Fruit fly (Drosophila melanogaster) whole organism: ENCODE measurements around the gene Past1.

ENCODE experiments used
- CG8478 ChIP-seq: fragments of >200 bp; optimal IDR thresholded peaks from 2 replicates; lab custom pipeline; 2018; ENCODE audit warnings: inconsistent platforms
- Dll ChIP-seq: fragments of >200 bp; optimal IDR thresholded peaks from 2 replicates; lab custom pipeline; 2017
- EcR ChIP-seq, 2 experiments: fragments of >200 bp; optimal IDR thresholded peaks; 2 replicates each; lab custom pipeline; 2017; ENCODE audit warnings: missing biosample characterization in 2 of 2, missing genetic modification characterization in 2 of 2, missing genetic modification reagents in 2 of 2
- pan ChIP-seq: fragments of >200 bp; optimal IDR thresholded peaks from 2 replicates; lab custom pipeline; 2017
- psq ChIP-seq: fragments of >200 bp; optimal IDR thresholded peaks from 2 replicates; lab custom pipeline; 2017
- usp ChIP-seq: fragments of >200 bp; optimal IDR thresholded peaks from 2 replicates; lab custom pipeline; 2017; ENCODE audit warnings: missing biosample characterization, missing genetic modification characterization, mixed read lengths

The Past1 gene

dm6 chr3R:12674041-12674623 is 23.0 kb upstream of the Past1 start, which contains the start of gene Gnmt:
TSS of gene Gnmt (plus strand) at chr3R:12674608.
- TF ChIP-seq EcR (GFP tag; optimal IDR thresholded peaks at IDR 0.05; lab: Kevin White, UChicago): no peak
- no peak for TF ChIP-seq pan (lab: Kevin White, UChicago)
- no peak for TF ChIP-seq Dll (lab: Kevin White, UChicago)
- no peak for TF ChIP-seq psq
- no peak for TF ChIP-seq CG8478 (lab: Kevin White, UChicago)
- TF ChIP-seq usp: no peak

DNA sequence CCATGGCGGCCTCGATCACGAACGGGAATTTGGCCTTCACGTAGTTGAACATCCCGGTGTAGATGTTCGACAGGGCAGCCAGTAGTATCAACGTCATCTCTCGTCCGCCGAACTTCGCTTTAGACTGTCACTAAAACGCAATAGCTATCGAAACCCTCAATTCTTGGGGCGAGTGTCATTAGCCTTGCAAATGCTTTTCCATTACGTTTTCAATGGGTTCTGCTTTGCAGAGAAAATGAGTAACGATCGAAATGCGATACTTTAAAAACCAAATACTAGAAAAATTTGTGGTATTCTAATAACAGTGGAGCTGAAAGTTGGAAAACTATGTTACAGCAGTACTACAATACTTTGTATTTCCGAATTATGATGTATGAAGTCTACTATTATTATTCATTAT is 21.0 kb upstream of the Past1 start, which contains the start of gene CG43630:
TSS of gene CG43630 (minus strand) at position 101 of the 400 bp plus-strand sequence.
- TF ChIP-seq CG8478 (lab: Kevin White, UChicago) (no peak), EcR (GFP tag; optimal IDR thresholded peaks at IDR 0.05; lab: Kevin White, UChicago) (no peak), Dll (lab: Kevin White, UChicago) (no peak), pan (lab: Kevin White, UChicago) (no peak), usp (no peak), psq (no peak)

DNA sequence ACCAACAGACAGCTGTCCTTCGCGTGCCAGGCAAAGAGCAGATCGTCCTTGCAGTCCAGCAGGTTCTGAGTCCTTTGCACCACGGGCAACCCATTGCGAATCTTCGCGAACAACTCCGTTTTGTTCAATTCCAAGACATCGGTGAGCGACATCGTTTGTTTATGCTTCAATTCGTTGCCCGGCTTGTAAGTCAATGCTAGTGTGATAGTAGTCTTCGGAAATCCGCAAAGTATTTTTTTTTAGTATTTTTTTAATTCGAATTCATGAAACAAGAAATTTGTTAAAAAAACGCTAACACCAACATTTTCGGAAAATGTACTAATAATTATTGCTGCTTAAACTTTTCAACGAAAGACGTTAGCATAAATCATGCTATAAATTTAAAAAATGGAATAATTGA is 18.3 kb upstream of the Past1 start, which contains the start of gene mbo:
TSS of gene mbo (minus strand) at position 203 of the 400 bp plus-strand sequence.
- TF ChIP-seq pan (lab: Kevin White, UChicago) (no peak), usp (no peak), psq (no peak), Dll (lab: Kevin White, UChicago) (no peak), EcR (GFP tag; optimal IDR thresholded peaks at IDR 0.05; lab: Kevin White, UChicago) (no peak), CG8478 (lab: Kevin White, UChicago) (no peak)

dm6 chr3R:12681275-12681674 is 15.8 kb upstream of the Past1 start, which contains the start of gene Cyp313a4:
TSS of gene Cyp313a4 (minus strand) at chr3R:12681375.
- no peak for TF ChIP-seq usp
- TF ChIP-seq pan (lab: Kevin White, UChicago): no peak
- no peak for TF ChIP-seq Dll (lab: Kevin White, UChicago)
- TF ChIP-seq CG8478 (lab: Kevin White, UChicago): no peak
- no peak for TF ChIP-seq psq
- TF ChIP-seq EcR (GFP tag; optimal IDR thresholded peaks at IDR 0.05; lab: Kevin White, UChicago): no peak

DNA sequence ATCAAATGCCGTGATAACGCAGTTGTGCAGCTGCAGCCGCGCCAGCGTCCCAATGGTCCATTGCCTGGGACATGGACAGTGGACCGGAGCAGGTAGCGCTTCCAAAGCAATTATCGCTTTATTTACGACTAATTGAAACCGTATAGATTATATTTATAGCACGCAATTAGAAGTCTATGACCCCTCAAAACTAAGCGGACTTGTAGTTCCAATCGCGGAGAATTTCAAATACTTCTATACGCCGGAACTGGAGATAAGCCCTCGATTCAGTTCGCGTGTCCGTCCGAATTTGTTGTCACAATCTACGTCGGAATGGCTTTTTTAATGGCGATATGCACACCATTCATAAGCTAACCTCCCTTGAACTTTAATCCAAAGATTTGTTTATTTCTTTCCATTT is 11.8 kb upstream of the Past1 start:
- TF ChIP-seq CG8478 (lab: Kevin White, UChicago): no peak
- TF ChIP-seq pan (lab: Kevin White, UChicago): no peak
- no peak for TF ChIP-seq psq
- TF ChIP-seq Dll (lab: Kevin White, UChicago): no peak
- TF ChIP-seq usp: no peak
- no peak for TF ChIP-seq EcR (GFP tag; optimal IDR thresholded peaks at IDR 0.05; lab: Kevin White, UChicago)

dm6 chr3R:12688116-12688515 is 9.0 kb upstream of the Past1 start:
- TF ChIP-seq psq (no peak), usp (no peak), pan (lab: Kevin White, UChicago) (no peak), EcR (GFP tag; optimal IDR thresholded peaks at IDR 0.05; lab: Kevin White, UChicago) (no peak), CG8478 (lab: Kevin White, UChicago) (no peak), Dll (lab: Kevin White, UChicago) (no peak)

DNA sequence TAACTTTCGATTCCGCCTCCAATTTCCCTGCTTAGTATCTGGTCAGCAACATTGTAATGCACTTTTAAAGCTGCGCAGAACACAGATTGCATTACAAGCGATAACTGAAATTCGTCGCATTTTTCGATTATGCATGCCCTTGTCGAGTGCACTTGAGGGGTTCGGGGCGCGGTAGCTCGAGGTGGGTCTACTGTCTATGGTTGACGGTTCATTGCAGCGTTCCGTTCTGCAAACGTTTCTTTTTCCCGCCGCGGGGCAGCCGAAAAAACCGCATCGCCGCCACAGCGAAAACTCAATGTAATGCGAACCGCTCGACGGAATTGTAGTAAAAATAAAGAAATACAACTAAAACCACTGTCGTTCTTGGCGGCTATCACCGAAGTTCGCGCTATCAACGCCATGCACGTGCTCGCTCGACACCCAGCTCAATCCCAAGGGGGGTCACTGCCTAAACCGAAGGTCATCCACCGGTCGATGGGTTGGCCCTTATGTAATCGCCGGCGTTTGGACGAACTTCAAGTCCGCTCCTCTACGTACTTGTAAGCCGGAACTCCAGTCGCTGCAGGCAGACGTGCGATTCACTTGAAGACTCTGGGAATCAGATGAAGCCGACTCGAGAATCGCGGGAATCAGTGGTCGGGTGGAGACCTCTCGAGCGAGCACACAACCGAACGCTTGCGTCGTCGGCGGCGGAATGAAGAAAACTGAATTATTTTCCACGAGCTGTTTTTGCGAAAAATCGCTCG is 8.3 kb upstream of the Past1 start, which contains the start of gene kar:
TSS of gene kar (minus strand) at position 696 of the 746 bp plus-strand sequence.
- TF ChIP-seq Dll (lab: Kevin White, UChicago): no peak
- no peak for TF ChIP-seq usp
- no peak for TF ChIP-seq EcR (GFP tag; optimal IDR thresholded peaks at IDR 0.05; lab: Kevin White, UChicago)
- no peak for TF ChIP-seq psq
- no peak for TF ChIP-seq pan (lab: Kevin White, UChicago)
- no peak for TF ChIP-seq CG8478 (lab: Kevin White, UChicago)

- TF ChIP-seq CG8478 (lab: Kevin White, UChicago) (no peak), psq (no peak), pan (lab: Kevin White, UChicago) (no peak), EcR (GFP tag; optimal IDR thresholded peaks at IDR 0.05; lab: Kevin White, UChicago) (no peak), Dll (lab: Kevin White, UChicago) (no peak), usp (no peak)
These were observed 5.6 kb upstream of the Past1 start, which contains the start of gene Arp1 for dm6 chr3R:12691422-12692101. TSS of gene Arp1 (plus strand) at chr3R:12691743.

- no peak for TF ChIP-seq usp
- no peak for TF ChIP-seq CG8478 (lab: Kevin White, UChicago)
- TF ChIP-seq psq: no peak
- TF ChIP-seq pan (lab: Kevin White, UChicago): no peak
- no peak for TF ChIP-seq Dll (lab: Kevin White, UChicago)
- TF ChIP-seq EcR (GFP tag; optimal IDR thresholded peaks at IDR 0.05; lab: Kevin White, UChicago): no peak
These were observed 4.6 kb upstream of the Past1 start, which contains the start of gene CG31347 for dm6 chr3R:12692497-12692896. TSS of gene CG31347 (minus strand) at chr3R:12692597.

dm6 chr3R:12694742-12695141 is 2.4 kb upstream of the Past1 start, which contains the start of the genes CG14391 and NijC:
TSS of gene CG14391 (minus strand) at chr3R:12694842.
TSS of gene NijC (plus strand) at chr3R:12695129.
- TF ChIP-seq pan (lab: Kevin White, UChicago): no peak
- no peak for TF ChIP-seq EcR (GFP tag; optimal IDR thresholded peaks at IDR 0.05; lab: Kevin White, UChicago)
- TF ChIP-seq CG8478 (lab: Kevin White, UChicago): no peak
- TF ChIP-seq Dll (lab: Kevin White, UChicago): no peak
- TF ChIP-seq usp: no peak
- TF ChIP-seq psq: no peak

- no peak for TF ChIP-seq usp
- TF ChIP-seq psq: no peak
These were observed 483 bp downstream of the Past1 start for dm6 chr3R:12697571-12698039.
